Worm (Caenorhabditis elegans) whole organism, late embryonic: ENCODE results near the gene ttr-6.

ENCODE experiments used
- C08G9.2 ChIP-seq: sonication (generic microtip); optimal IDR thresholded peaks from 2 replicates; lab custom pipeline; 2016; ENCODE audit warnings: mild to moderate bottlenecking, missing genetic modification characterization, moderate library complexity, missing compliant biosample characterization
- T23F11.4 ChIP-seq: fragments of 200-800 bp; sonication (Bioruptor generic); optimal IDR thresholded peaks from 2 replicates; lab custom pipeline; 2018; ENCODE audit warnings: mild to moderate bottlenecking, missing genetic modification characterization, missing compliant biosample characterization
- Y22D7AL.16 ChIP-seq: sonication (generic microtip); optimal IDR thresholded peaks from 2 replicates; lab custom pipeline; 2016; ENCODE audit warnings: missing genetic modification characterization, missing compliant biosample characterization
- ahr-1 ChIP-seq: sonication (generic microtip); optimal IDR thresholded peaks from 2 replicates; lab custom pipeline; 2016; ENCODE audit warnings: missing genetic modification characterization, missing compliant biosample characterization
- ama-1 ChIP-seq: fragments of 150-350 bp; optimal IDR thresholded peaks from 2 replicates; lab custom pipeline; 2014
- ceh-14 ChIP-seq: sonication (generic microtip); optimal IDR thresholded peaks from 2 replicates; lab custom pipeline; 2016; ENCODE audit warnings: missing genotype, missing genetic modification characterization, missing compliant biosample characterization
- ceh-18 ChIP-seq: sonication (generic microtip); optimal IDR thresholded peaks from 2 replicates; lab custom pipeline; 2016; ENCODE audit warnings: missing genetic modification characterization, missing compliant biosample characterization
- ceh-22 ChIP-seq: sonication (generic microtip); optimal IDR thresholded peaks from 2 replicates; lab custom pipeline; 2017; ENCODE audit warnings: missing biosample characterization, missing genetic modification characterization
- ceh-30 ChIP-seq: fragments of 150-350 bp; optimal IDR thresholded peaks from 2 replicates; lab custom pipeline; 2014; ENCODE audit warnings: missing biosample characterization, missing genetic modification characterization
- ceh-31 ChIP-seq: sonication (generic microtip); optimal IDR thresholded peaks from 2 replicates; lab custom pipeline; 2016; ENCODE audit warnings: missing genetic modification characterization, missing compliant biosample characterization
- ceh-34 ChIP-seq: sonication (generic microtip); optimal IDR thresholded peaks from 2 replicates; lab custom pipeline; 2016; ENCODE audit warnings: mild to moderate bottlenecking, missing genetic modification characterization, missing compliant biosample characterization
- ceh-45 ChIP-seq: fragments of 200-800 bp; sonication (Bioruptor generic); IDR thresholded peaks from 2 replicates; pipeline ENCODE4 v1.3.6; 2022; ENCODE audit warnings: missing genetic modification reagents, missing genetic modification characterization, missing compliant biosample characterization
- ceh-6 ChIP-seq: fragments of 200-800 bp; sonication (Bioruptor generic); optimal IDR thresholded peaks from 2 replicates; lab custom pipeline; 2018; ENCODE audit warnings: mild to moderate bottlenecking, missing genetic modification characterization, missing compliant biosample characterization
- ceh-9 ChIP-seq: sonication (generic microtip); optimal IDR thresholded peaks from 2 replicates; lab custom pipeline; 2016; ENCODE audit warnings: mild to moderate bottlenecking, missing genetic modification characterization, inconsistent platforms, missing compliant biosample characterization
- che-1 ChIP-seq: sonication (generic microtip); optimal IDR thresholded peaks from 2 replicates; lab custom pipeline; 2016; ENCODE audit warnings: mild to moderate bottlenecking, missing genetic modification characterization, missing compliant biosample characterization
- dmd-4 ChIP-seq: sonication (generic microtip); optimal IDR thresholded peaks from 2 replicates; lab custom pipeline; 2016; ENCODE audit warnings: borderline replicate concordance, missing genetic modification characterization, missing compliant biosample characterization
- dve-1 ChIP-seq: sonication (generic microtip); optimal IDR thresholded peaks from 2 replicates; lab custom pipeline; 2017; ENCODE audit warnings: antibody characterized with exemption, mild to moderate bottlenecking, missing genetic modification characterization, missing compliant biosample characterization
- elt-2 ChIP-seq: sonication (generic microtip); optimal IDR thresholded peaks from 2 replicates; lab custom pipeline; 2016; ENCODE audit warnings: missing genetic modification reagents, missing genetic modification characterization, missing compliant biosample characterization
- elt-4 ChIP-seq: sonication (generic microtip); optimal IDR thresholded peaks from 2 replicates; lab custom pipeline; 2016; ENCODE audit warnings: missing genetic modification characterization, missing compliant biosample characterization
- ets-4 ChIP-seq: sonication (generic microtip); optimal IDR thresholded peaks from 2 replicates; lab custom pipeline; 2016; ENCODE audit warnings: missing genetic modification characterization, missing compliant biosample characterization
- fkh-10 ChIP-seq: fragments of 150-350 bp; optimal IDR thresholded peaks from 2 replicates; lab custom pipeline; 2014; ENCODE audit warnings: missing biosample characterization, missing genetic modification reagents, missing genetic modification characterization
- fkh-6 ChIP-seq: sonication (generic microtip); optimal IDR thresholded peaks from 2 replicates; lab custom pipeline; 2016; ENCODE audit warnings: missing genetic modification characterization, missing compliant biosample characterization
- gmeb-2 ChIP-seq: sonication (generic microtip); optimal IDR thresholded peaks from 2 replicates; lab custom pipeline; 2016; ENCODE audit warnings: missing genetic modification characterization, inconsistent platforms, missing compliant biosample characterization
- hlh-15 ChIP-seq: sonication (generic microtip); optimal IDR thresholded peaks from 2 replicates; lab custom pipeline; 2016; ENCODE audit warnings: missing genetic modification characterization, missing compliant biosample characterization
- hlh-30 ChIP-seq: sonication (generic microtip); optimal IDR thresholded peaks from 2 replicates; lab custom pipeline; 2017; ENCODE audit warnings: antibody characterized with exemption, missing genetic modification characterization, missing compliant biosample characterization; ENCODE audit not compliant: insufficient read depth
- hlh-6 ChIP-seq: sonication (generic microtip); optimal IDR thresholded peaks from 2 replicates; lab custom pipeline; 2016; ENCODE audit warnings: missing genotype, missing genetic modification characterization, missing compliant biosample characterization
- hlh-8 ChIP-seq: sonication (generic microtip); optimal IDR thresholded peaks from 2 replicates; lab custom pipeline; 2016; ENCODE audit warnings: missing genotype, missing genetic modification characterization, missing compliant biosample characterization
- lim-6 ChIP-seq: sonication (generic microtip); optimal IDR thresholded peaks from 2 replicates; lab custom pipeline; 2016; ENCODE audit warnings: missing genetic modification characterization, missing compliant biosample characterization
- lin-11 ChIP-seq: fragments of 200-800 bp; sonication (Bioruptor generic); optimal IDR thresholded peaks from 2 replicates; lab custom pipeline; 2018; ENCODE audit warnings: mild to moderate bottlenecking, missing genetic modification characterization, missing compliant biosample characterization
- madf-2 ChIP-seq: sonication (generic microtip); optimal IDR thresholded peaks from 2 replicates; lab custom pipeline; 2017; ENCODE audit warnings: missing genetic modification characterization, missing compliant biosample characterization
- nfya-1 ChIP-seq: sonication (generic microtip); optimal IDR thresholded peaks from 2 replicates; lab custom pipeline; 2017; ENCODE audit warnings: missing genetic modification characterization, mild to moderate bottlenecking, missing compliant biosample characterization, antibody characterized with exemption, moderate library complexity
- nhr-232 ChIP-seq: sonication (generic microtip); optimal IDR thresholded peaks from 2 replicates; lab custom pipeline; 2016; ENCODE audit warnings: missing genetic modification characterization, missing compliant biosample characterization
- pag-3 ChIP-seq: sonication (generic microtip); optimal IDR thresholded peaks from 2 replicates; lab custom pipeline; 2016; ENCODE audit warnings: missing compliant biosample characterization, missing genetic modification characterization, borderline replicate concordance
- pat-9 ChIP-seq: fragments of 200-800 bp; sonication (Bioruptor generic); optimal IDR thresholded peaks from 2 replicates; lab custom pipeline; 2018; ENCODE audit warnings: mild to moderate bottlenecking, missing genetic modification characterization, moderate library complexity, missing compliant biosample characterization
- pha-2 ChIP-seq: sonication (generic microtip); optimal IDR thresholded peaks from 2 replicates; lab custom pipeline; 2017; ENCODE audit warnings: mild to moderate bottlenecking, missing genetic modification characterization, missing compliant biosample characterization
- pros-1 ChIP-seq: fragments of 150-350 bp; optimal IDR thresholded peaks from 2 replicates; lab custom pipeline; 2014; ENCODE audit warnings: missing biosample characterization, missing genetic modification reagents, missing genetic modification characterization
- ref-2 ChIP-seq: sonication (generic microtip); optimal IDR thresholded peaks from 2 replicates; lab custom pipeline; 2016; ENCODE audit warnings: missing genetic modification characterization, missing compliant biosample characterization
- sdc-2 ChIP-seq: sonication (generic microtip); optimal IDR thresholded peaks from 2 replicates; lab custom pipeline; 2016; ENCODE audit warnings: missing genotype, missing genetic modification characterization, missing compliant biosample characterization
- sox-4 ChIP-seq: sonication (generic microtip); optimal IDR thresholded peaks from 2 replicates; lab custom pipeline; 2017; ENCODE audit warnings: mild to moderate bottlenecking, missing genetic modification characterization, inconsistent platforms, missing compliant biosample characterization
- tbx-7 ChIP-seq: sonication (generic microtip); optimal IDR thresholded peaks from 2 replicates; lab custom pipeline; 2016; ENCODE audit warnings: missing genotype, missing genetic modification characterization, missing compliant biosample characterization
- ttx-3 ChIP-seq: sonication (generic microtip); optimal IDR thresholded peaks from 2 replicates; lab custom pipeline; 2016; ENCODE audit warnings: missing genetic modification reagents, missing genetic modification characterization, missing compliant biosample characterization
- unc-3 ChIP-seq, 2 experiments: fragments of 200-800 bp in 1 of 2; sonication (Bioruptor generic) in 1 of 2; sonication (generic microtip) in 1 of 2; conservative IDR thresholded peaks in 1 of 2; optimal IDR thresholded peaks in 1 of 2; 2 replicates each; pipeline versions ENCODE4 v1.3.6 to Lab custom; 2016 to 2022; ENCODE audit warnings: missing compliant biosample characterization in 2 of 2, missing genetic modification characterization in 2 of 2, missing genetic modification reagents in 1 of 2
- unc-42 ChIP-seq: sonication (generic microtip); optimal IDR thresholded peaks from 2 replicates; lab custom pipeline; 2016; ENCODE audit warnings: missing genotype, missing genetic modification characterization, missing compliant biosample characterization
- zip-5 ChIP-seq: sonication (generic microtip); optimal IDR thresholded peaks from 2 replicates; lab custom pipeline; 2016; ENCODE audit warnings: missing genetic modification characterization, missing compliant biosample characterization

Gene ttr-6

ce11 chrX:6622552-6623236 lies 25.8 kb upstream of the ttr-6 start, which contains the start of gene clec-266 (continued):
- TF ChIP-seq ama-1 (lab: Kevin White, UChicago): peak; percentile 31
- no peak for TF ChIP-seq unc-3 (GFP tag; conservative IDR thresholded peaks at IDR 0.05; lab: Robert Waterston, UW)
- TF ChIP-seq unc-3 (tag; optimal IDR thresholded peaks at IDR 0.05; lab: Kevin White, UChicago): no peak
- TF ChIP-seq hlh-15: no peak
- no peak for TF ChIP-seq C08G9.2 (tag; lab: Kevin White, UChicago)
- no peak for TF ChIP-seq zip-5 (tag; lab: Kevin White, UChicago)
- no peak for TF ChIP-seq ceh-45 (GFP tag; lab: Robert Waterston, UW)
- TF ChIP-seq T23F11.4 (GFP tag; lab: Kevin White, UChicago): no peak
- TF ChIP-seq tbx-7: no peak
- TF ChIP-seq ref-2 (tag; lab: Kevin White, UChicago): peak; percentile 25
- no peak for TF ChIP-seq elt-4
- TF ChIP-seq sox-4 (tag; lab: Kevin White, UChicago): no peak
- no peak for TF ChIP-seq ceh-9
- no peak for TF ChIP-seq madf-2 (tag; lab: Kevin White, UChicago)
- TF ChIP-seq dmd-4 (tag; lab: Kevin White, UChicago): no peak
- no peak for TF ChIP-seq hlh-6 (tag; lab: Kevin White, UChicago)
- no peak for TF ChIP-seq sdc-2 (tag; lab: Kevin White, UChicago)
- no peak for TF ChIP-seq lin-11 (tag; lab: Kevin White, UChicago)
- TF ChIP-seq lim-6 (tag; lab: Kevin White, UChicago): no peak
- TF ChIP-seq ceh-18 (tag; lab: Kevin White, UChicago): no peak
- peak; percentile 11 for TF ChIP-seq ceh-31

ce11 chrX:6618712-6619111 lies 21.8 kb upstream of the ttr-6 start, which contains the start of gene kqt-1:
kqt-1 (plus strand) TSS chrX:6619012.
- no peak for TF ChIP-seq lin-11 (tag; lab: Kevin White, UChicago)
- no peak for TF ChIP-seq madf-2 (tag; lab: Kevin White, UChicago)
- TF ChIP-seq ceh-34 (tag; lab: Kevin White, UChicago): no peak
- no peak for TF ChIP-seq sdc-2 (tag; lab: Kevin White, UChicago)
- no peak for TF ChIP-seq ahr-1 (tag; lab: Kevin White, UChicago)
- TF ChIP-seq fkh-10: no peak
- TF ChIP-seq pros-1: no peak
- no peak for TF ChIP-seq elt-2
- TF ChIP-seq ets-4: no peak
- TF ChIP-seq unc-42 (tag; lab: Kevin White, UChicago): no peak
- no peak for TF ChIP-seq pag-3 (tag; lab: Kevin White, UChicago)
- TF ChIP-seq unc-3 (GFP tag; conservative IDR thresholded peaks at IDR 0.05; lab: Robert Waterston, UW): no peak
- TF ChIP-seq unc-3 (tag; optimal IDR thresholded peaks at IDR 0.05; lab: Kevin White, UChicago): no peak

ce11 chrX:6617622-6618021 lies 20.7 kb upstream of the ttr-6 start:
- TF ChIP-seq ceh-34 (tag; lab: Kevin White, UChicago): no peak
- peak; percentile 60 for TF ChIP-seq ama-1 (lab: Kevin White, UChicago)

- TF ChIP-seq ceh-14 (tag; lab: Kevin White, UChicago) (peak; percentile 4), pag-3 (tag; lab: Kevin White, UChicago) (no peak), hlh-30 (tag; lab: Kevin White, UChicago) (no peak), nhr-232 (tag; lab: Kevin White, UChicago) (no peak), unc-42 (tag; lab: Kevin White, UChicago) (peak; percentile 80), ceh-31 (peak; percentile 33), ttx-3 (peak; percentile 6)
These were observed 16.6 kb upstream of the ttr-6 start for ce11 chrX:6613537-6613936.

ce11 chrX:6609717-6610116 lies 12.8 kb upstream of the ttr-6 start, which contains the start of gene C25B8.8:
C25B8.8 (plus strand) TSS chrX:6610017.
- TF ChIP-seq lin-11 (tag; lab: Kevin White, UChicago): no peak
- no peak for TF ChIP-seq dve-1 (tag; lab: Kevin White, UChicago)
- no peak for TF ChIP-seq che-1
- TF ChIP-seq ceh-18 (tag; lab: Kevin White, UChicago): no peak
- TF ChIP-seq nfya-1 (tag; lab: Kevin White, UChicago): no peak
- TF ChIP-seq ceh-30: no peak
- no peak for TF ChIP-seq Y22D7AL.16
- no peak for TF ChIP-seq hlh-8
- TF ChIP-seq ets-4: no peak
- TF ChIP-seq ceh-14 (tag; lab: Kevin White, UChicago): no peak
- no peak for TF ChIP-seq gmeb-2 (tag; lab: Kevin White, UChicago)
- no peak for TF ChIP-seq ceh-6
- TF ChIP-seq pat-9 (tag; lab: Kevin White, UChicago): no peak
- no peak for TF ChIP-seq pha-2
- TF ChIP-seq fkh-6: no peak
- no peak for TF ChIP-seq ceh-22 (tag; lab: Kevin White, UChicago)
